Worm (Caenorhabditis elegans) whole organism, midembryonic: ENCODE data around the gene C44C10.12.

Source experiments
- T22C8.4 ChIP-seq: fragments of 200-800 bp; sonication (Bioruptor generic); IDR thresholded peaks from 2 replicates; pipeline ENCODE4 v1.3.6; 2022; ENCODE audit warnings: missing genetic modification characterization, missing compliant biosample characterization
- cog-1 ChIP-seq: sonication (generic microtip); optimal IDR thresholded peaks from 2 replicates; lab custom pipeline; 2016; ENCODE audit warnings: missing genetic modification characterization, missing compliant biosample characterization
- flt-1 ChIP-seq: fragments of 200-800 bp; sonication (Bioruptor generic); IDR thresholded peaks from 2 replicates; pipeline ENCODE4 v1.3.6; 2022; ENCODE audit warnings: missing genetic modification characterization, missing compliant biosample characterization
- klf-2 ChIP-seq: fragments of 200-800 bp; sonication (Bioruptor generic); conservative IDR thresholded peaks from 2 replicates; pipeline ENCODE4 v1.3.6; 2022; ENCODE audit warnings: missing genetic modification reagents, missing genetic modification characterization, missing compliant biosample characterization
- med-1 ChIP-seq: sonication (generic microtip); optimal IDR thresholded peaks from 2 replicates; lab custom pipeline; 2017; ENCODE audit warnings: missing genetic modification characterization, mild to moderate bottlenecking, missing compliant biosample characterization, antibody characterized with exemption, missing genetic modification reagents; ENCODE audit not compliant: insufficient read depth
- ref-1 ChIP-seq: fragments of 200-800 bp; sonication (Bioruptor generic); conservative IDR thresholded peaks from 2 replicates; pipeline ENCODE4 v1.3.6; 2022; ENCODE audit warnings: missing genetic modification reagents, missing genetic modification characterization, missing compliant biosample characterization
- tab-1 ChIP-seq: fragments of 200-800 bp; sonication (Bioruptor generic); IDR thresholded peaks from 2 replicates; pipeline ENCODE4 v1.3.6; 2022; ENCODE audit warnings: missing genetic modification characterization, missing compliant biosample characterization
- ztf-29 ChIP-seq: fragments of 200-800 bp; sonication (Bioruptor generic); IDR thresholded peaks from 2 replicates; pipeline ENCODE4 v1.3.6; 2022; ENCODE audit warnings: missing genetic modification reagents, missing genetic modification characterization, missing compliant biosample characterization

ce11 chrX:11725646-11726045 lies 28.9 kb downstream of the C44C10.12 start:
- TF ChIP-seq T22C8.4 (GFP tag; lab: Robert Waterston, UW) (no peak), ref-1 (GFP tag; lab: Robert Waterston, UW) (no peak), cog-1 (tag; lab: Kevin White, UChicago) (no peak), med-1 (GFP tag; lab: Kevin White, UChicago) (no peak), ztf-29 (GFP tag; lab: Robert Waterston, UW) (no peak), flt-1 (no peak), klf-2 (GFP tag; lab: Robert Waterston, UW) (no peak), tab-1 (GFP tag; lab: Robert Waterston, UW) (no peak)
